Worm (Caenorhabditis elegans): Measurements from ENCODE around the gene srbc-21.

DNA sequence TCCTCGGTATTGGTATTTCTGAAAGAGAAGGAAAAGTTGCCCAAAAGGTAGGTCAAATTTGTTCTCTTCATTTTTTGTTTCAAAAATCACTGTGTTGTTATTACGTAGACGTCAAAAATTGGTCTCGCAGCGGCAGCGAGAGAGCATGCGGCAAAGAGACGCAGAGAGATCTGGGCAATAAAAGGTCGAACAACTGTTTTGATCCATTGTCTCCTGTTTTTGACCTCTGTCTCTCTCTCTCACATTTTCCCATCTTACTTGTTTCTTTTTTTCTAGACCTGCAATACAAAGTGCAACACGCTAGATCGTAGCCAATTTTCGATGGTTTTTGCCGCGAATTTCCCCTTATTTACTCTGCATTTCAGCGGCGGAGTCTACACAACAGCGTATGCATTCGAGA, 28.8 kb upstream of the srbc-21 start:
- TF ChIP-seq pha-4 (GFP tag; IDR thresholded peaks at IDR 0.05) (no peak), pha-4 (tag; optimal IDR thresholded peaks at IDR 0.05) (no peak), sdz-12 (GFP tag; optimal IDR thresholded peaks at IDR 0.05) (no peak), ZK337.2 (GFP tag; IDR thresholded peaks at IDR 0.05) (no peak), unc-39 (tag; optimal IDR thresholded peaks at IDR 0.05) (no peak)

Measured in whole organism, L4 larva.